Worm (Caenorhabditis elegans) whole organism, young adult: Measurements from ENCODE around the gene D1086.18.

Experiments
- B0019.2 ChIP-seq: fragments of 200-800 bp; sonication (Bioruptor generic); conservative IDR thresholded peaks from 2 replicates; pipeline ENCODE4 v1.3.6; 2022; ENCODE audit warnings: missing genetic modification reagents, missing genetic modification characterization, missing compliant biosample characterization
- B0035.1 ChIP-seq: sonication (generic microtip); optimal IDR thresholded peaks from 2 replicates; lab custom pipeline; 2016; ENCODE audit warnings: missing genetic modification characterization, mild to moderate bottlenecking, missing compliant biosample characterization, missing genotype, missing genetic modification reagents
- C06A6.2 ChIP-seq: fragments of 200-800 bp; sonication (Bioruptor generic); conservative IDR thresholded peaks from 2 replicates; pipeline ENCODE4 v1.3.6; 2022; ENCODE audit warnings: missing genetic modification characterization, missing compliant biosample characterization
- C17E4.6 ChIP-seq: fragments of 200-800 bp; sonication (Bioruptor generic); IDR thresholded peaks from 2 replicates; pipeline ENCODE4 v1.3.6; 2022; ENCODE audit warnings: missing genetic modification reagents, missing genetic modification characterization, missing compliant biosample characterization
- F10E7.11 ChIP-seq: sonication (generic microtip); optimal IDR thresholded peaks from 2 replicates; lab custom pipeline; 2017; ENCODE audit warnings: mild to moderate bottlenecking, missing genetic modification characterization, moderate library complexity, missing compliant biosample characterization
- F33H1.4 ChIP-seq: fragments of 200-800 bp; sonication (Bioruptor generic); IDR thresholded peaks from 2 replicates; pipeline ENCODE4 v1.3.6; 2022; ENCODE audit warnings: missing genetic modification reagents, missing genetic modification characterization, missing compliant biosample characterization
- F37B4.10 ChIP-seq: fragments of 200-800 bp; sonication (Bioruptor generic); IDR thresholded peaks from 2 replicates; pipeline ENCODE4 v1.3.6; 2022; ENCODE audit warnings: missing genetic modification characterization, missing compliant biosample characterization
- F39B2.1 ChIP-seq: fragments of 200-800 bp; sonication (Bioruptor generic); IDR thresholded peaks from 2 replicates; pipeline ENCODE4 v1.3.6; 2022; ENCODE audit warnings: missing genetic modification reagents, missing genetic modification characterization, missing compliant biosample characterization
- F49E8.2 ChIP-seq: sonication (generic microtip); optimal IDR thresholded peaks from 3 replicates; lab custom pipeline; 2017; ENCODE audit warnings: missing genetic modification characterization, mild to moderate bottlenecking, missing compliant biosample characterization, antibody characterized with exemption, moderate library complexity; ENCODE audit not compliant: insufficient read depth
- F57A8.1 ChIP-seq: fragments of 200-800 bp; sonication (Bioruptor generic); optimal IDR thresholded peaks from 2 replicates; lab custom pipeline; 2018; ENCODE audit warnings: mild to moderate bottlenecking, missing genetic modification characterization, moderate library complexity, missing compliant biosample characterization
- K11D2.4 ChIP-seq: fragments of 200-800 bp; sonication (Bioruptor generic); IDR thresholded peaks from 2 replicates; pipeline ENCODE4 v1.3.6; 2022; ENCODE audit warnings: missing genetic modification reagents, missing genetic modification characterization, missing compliant biosample characterization
- K12H6.12 ChIP-seq: fragments of 200-800 bp; sonication (Bioruptor generic); optimal IDR thresholded peaks from 2 replicates; lab custom pipeline; 2018; ENCODE audit warnings: mild to moderate bottlenecking, missing genetic modification characterization, missing compliant biosample characterization
- Y53F4B.3 ChIP-seq: fragments of 200-800 bp; sonication (Bioruptor generic); IDR thresholded peaks from 2 replicates; pipeline ENCODE4 v1.3.6; 2022; ENCODE audit warnings: missing genetic modification reagents, missing genetic modification characterization, missing compliant biosample characterization
- ZK185.1 ChIP-seq: sonication (generic microtip); optimal IDR thresholded peaks from 2 replicates; lab custom pipeline; 2016; ENCODE audit warnings: mild to moderate bottlenecking, missing genetic modification characterization, missing compliant biosample characterization; ENCODE audit not compliant: poor library complexity, severe bottlenecking
- akir-1 ChIP-seq: fragments of 200-800 bp; sonication (Bioruptor generic); optimal IDR thresholded peaks from 2 replicates; lab custom pipeline; 2018; ENCODE audit warnings: mild to moderate bottlenecking, missing genetic modification characterization, moderate library complexity, missing compliant biosample characterization
- ama-1 ChIP-seq, 3 experiments: fragments of 150-350 bp in 1 of 3; sonication (generic microtip) in 2 of 3; optimal IDR thresholded peaks; 2 replicates each; lab custom pipeline; 2014 to 2018; ENCODE audit warnings: missing biosample characterization in 2 of 3, missing genetic modification characterization in 2 of 3, missing genetic modification reagents in 2 of 3
- aptf-2 ChIP-seq: fragments of 200-800 bp; sonication (Bioruptor generic); conservative IDR thresholded peaks from 2 replicates; pipeline ENCODE4 v1.3.6; 2022; ENCODE audit warnings: missing genetic modification reagents, missing genetic modification characterization, missing compliant biosample characterization
- attf-5 ChIP-seq: fragments of 200-800 bp; sonication (Bioruptor generic); optimal IDR thresholded peaks from 2 replicates; lab custom pipeline; 2018; ENCODE audit warnings: mild to moderate bottlenecking, missing genetic modification characterization, missing compliant biosample characterization
- ccch-3 ChIP-seq: fragments of 200-800 bp; sonication (Bioruptor generic); optimal IDR thresholded peaks from 2 replicates; lab custom pipeline; 2018; ENCODE audit warnings: mild to moderate bottlenecking, missing genetic modification characterization, missing compliant biosample characterization
- cebp-2 ChIP-seq: fragments of 200-800 bp; sonication (Bioruptor generic); IDR thresholded peaks from 2 replicates; pipeline ENCODE4 v1.3.6; 2022; ENCODE audit warnings: missing genetic modification characterization, missing compliant biosample characterization
- ceh-91 ChIP-seq: fragments of 200-800 bp; sonication (Bioruptor generic); IDR thresholded peaks from 2 replicates; pipeline ENCODE4 v1.3.6; 2022; ENCODE audit warnings: missing genetic modification reagents, missing genetic modification characterization, missing compliant biosample characterization
- die-1 ChIP-seq: sonication (generic microtip); optimal IDR thresholded peaks from 2 replicates; lab custom pipeline; 2016; ENCODE audit warnings: missing genotype, mild to moderate bottlenecking, missing genetic modification characterization, missing compliant biosample characterization
- dox-1 ChIP-seq: fragments of 200-800 bp; sonication (Bioruptor generic); IDR thresholded peaks from 2 replicates; pipeline ENCODE4 v1.3.6; 2022; ENCODE audit warnings: missing genetic modification reagents, missing genetic modification characterization, missing compliant biosample characterization
- dpff-1 ChIP-seq: sonication (generic microtip); optimal IDR thresholded peaks from 2 replicates; lab custom pipeline; 2017; ENCODE audit warnings: mild to moderate bottlenecking, missing genetic modification characterization, missing compliant biosample characterization
- dpl-1 ChIP-seq: fragments of 150-350 bp; optimal IDR thresholded peaks from 2 replicates; lab custom pipeline; 2014; ENCODE audit warnings: missing biosample characterization, missing genetic modification reagents, missing genetic modification characterization
- efl-1 ChIP-seq: fragments of 150-350 bp; optimal IDR thresholded peaks from 2 replicates; lab custom pipeline; 2014; ENCODE audit warnings: missing biosample characterization, missing genetic modification reagents, missing genetic modification characterization
- egrh-3 ChIP-seq: fragments of 200-800 bp; sonication (Bioruptor generic); IDR thresholded peaks from 2 replicates; pipeline ENCODE4 v1.3.6; 2022; ENCODE audit warnings: missing genetic modification reagents, missing genetic modification characterization, missing compliant biosample characterization
- ets-4 ChIP-seq: fragments of 200-800 bp; sonication (Bioruptor generic); optimal IDR thresholded peaks from 2 replicates; lab custom pipeline; 2018; ENCODE audit warnings: mild to moderate bottlenecking, missing genetic modification characterization, missing compliant biosample characterization
- madf-3 ChIP-seq: fragments of 200-800 bp; sonication (Bioruptor generic); IDR thresholded peaks from 2 replicates; pipeline ENCODE4 v1.3.6; 2022; ENCODE audit warnings: missing genetic modification reagents, missing genetic modification characterization, missing compliant biosample characterization
- madf-6 ChIP-seq: fragments of 200-800 bp; sonication (Bioruptor generic); IDR thresholded peaks from 2 replicates; pipeline ENCODE4 v1.3.6; 2022; ENCODE audit warnings: missing genetic modification reagents, missing genetic modification characterization, missing compliant biosample characterization
- madf-8 ChIP-seq: fragments of 200-800 bp; sonication (Bioruptor generic); conservative IDR thresholded peaks from 2 replicates; pipeline ENCODE4 v1.3.6; 2022; ENCODE audit warnings: missing genetic modification reagents, missing genetic modification characterization, missing compliant biosample characterization
- mcd-1 ChIP-seq: fragments of 200-800 bp; sonication (Bioruptor generic); IDR thresholded peaks from 2 replicates; pipeline ENCODE4 v1.3.6; 2022; ENCODE audit warnings: missing genetic modification reagents, missing genetic modification characterization, missing compliant biosample characterization
- mxl-1 ChIP-seq: sonication (generic microtip); optimal IDR thresholded peaks from 2 replicates; lab custom pipeline; 2016; ENCODE audit warnings: missing genetic modification characterization, missing compliant biosample characterization
- nfya-1 ChIP-seq: sonication (generic microtip); optimal IDR thresholded peaks from 2 replicates; lab custom pipeline; 2017; ENCODE audit warnings: antibody characterized with exemption, missing compliant biosample characterization, missing genetic modification characterization, borderline replicate concordance; ENCODE audit not compliant: insufficient read depth
- nfya-2 ChIP-seq: fragments of 200-800 bp; sonication (Bioruptor generic); IDR thresholded peaks from 2 replicates; pipeline ENCODE4 v1.3.6; 2022; ENCODE audit warnings: missing genetic modification reagents, missing genetic modification characterization, missing compliant biosample characterization
- nfyb-1 ChIP-seq: fragments of 200-800 bp; sonication (Bioruptor generic); IDR thresholded peaks from 2 replicates; pipeline ENCODE4 v1.3.6; 2022; ENCODE audit warnings: missing genetic modification reagents, missing genetic modification characterization, missing compliant biosample characterization
- rec-8 ChIP-seq, 2 experiments: sonication (generic microtip); optimal IDR thresholded peaks; 2 replicates each; lab custom pipeline; 2016; ENCODE audit warnings: mild to moderate bottlenecking in 2 of 2, missing genetic modification characterization in 2 of 2, missing genetic modification reagents in 2 of 2, missing genotype in 2 of 2, missing biosample characterization in 1 of 2, missing compliant biosample characterization in 1 of 2, moderate library complexity in 1 of 2
- repo-1 ChIP-seq: sonication (generic microtip); optimal IDR thresholded peaks from 2 replicates; lab custom pipeline; 2017; ENCODE audit warnings: mild to moderate bottlenecking, missing genetic modification characterization, missing compliant biosample characterization
- sdz-38 ChIP-seq: sonication (generic microtip); optimal IDR thresholded peaks from 2 replicates; lab custom pipeline; 2016; ENCODE audit warnings: missing genotype, missing genetic modification characterization, missing compliant biosample characterization
- snpc-3.4 ChIP-seq: sonication (generic microtip); optimal IDR thresholded peaks from 2 replicates; lab custom pipeline; 2017; ENCODE audit warnings: missing genetic modification characterization, mild to moderate bottlenecking, missing compliant biosample characterization, antibody characterized with exemption, moderate library complexity, missing genotype, missing genetic modification reagents
- snpc-4 ChIP-seq, 5 experiments: fragments of 150-350 bp in 1 of 5; sonication (generic microtip) in 4 of 5; optimal IDR thresholded peaks; 2 replicates each; lab custom pipeline; 2014 to 2018; ENCODE audit warnings: missing genetic modification characterization in 5 of 5, missing biosample characterization in 3 of 5, antibody characterized with exemption in 2 of 5, mild to moderate bottlenecking in 2 of 5, missing compliant biosample characterization in 2 of 5, missing genotype in 2 of 5, moderate library complexity in 2 of 5, missing genetic modification reagents in 1 of 5
- tlf-1 ChIP-seq: fragments of 200-800 bp; sonication (Bioruptor generic); optimal IDR thresholded peaks from 2 replicates; lab custom pipeline; 2018; ENCODE audit warnings: mild to moderate bottlenecking, missing genetic modification characterization, missing compliant biosample characterization
- unc-130 ChIP-seq: sonication (generic microtip); optimal IDR thresholded peaks from 2 replicates; lab custom pipeline; 2016; ENCODE audit warnings: missing genetic modification reagents, missing genetic modification characterization, missing compliant biosample characterization
- ztf-26 ChIP-seq: sonication (generic microtip); optimal IDR thresholded peaks from 2 replicates; lab custom pipeline; 2017; ENCODE audit warnings: missing genetic modification characterization, missing compliant biosample characterization
- ztf-3 ChIP-seq: fragments of 200-800 bp; sonication (Bioruptor generic); optimal IDR thresholded peaks from 2 replicates; lab custom pipeline; 2018; ENCODE audit warnings: mild to moderate bottlenecking, missing genetic modification characterization, missing compliant biosample characterization

Gene D1086.18

ce11 chrV:14090309-14090967, 4.7 kb downstream of the D1086.18 start, which contains the start of the genes D1086.5 and him-5 (continued):
- TF ChIP-seq akir-1 (GFP tag; lab: Kevin White, UChicago) (no peak), attf-5 (GFP tag; lab: Kevin White, UChicago) (no peak), ets-4 (GFP tag; lab: Kevin White, UChicago) (no peak), ama-1 (optimal IDR thresholded peaks at IDR 0.05; lab: Kevin White, UChicago) (no peak), ama-1 (GFP tag; optimal IDR thresholded peaks at IDR 0.05; lab: Kevin White, UChicago) (no peak), B0035.1 (no peak), K12H6.12 (no peak), C17E4.6 (GFP tag; lab: Robert Waterston, UW) (no peak), repo-1 (tag; lab: Kevin White, UChicago) (no peak), ceh-91 (no peak), nfya-2 (GFP tag; lab: Robert Waterston, UW) (no peak), C06A6.2 (no peak), aptf-2 (GFP tag; lab: Robert Waterston, UW) (no peak), cebp-2 (no peak), dpff-1 (tag; lab: Kevin White, UChicago) (no peak), dox-1 (GFP tag; lab: Robert Waterston, UW) (no peak), sdz-38 (tag; lab: Kevin White, UChicago) (no peak), Y53F4B.3 (GFP tag; lab: Robert Waterston, UW) (no peak), snpc-4 (GFP tag; optimal IDR thresholded peaks at IDR 0.05; lab: Kevin White, UChicago) (no peak), snpc-4 (tag; optimal IDR thresholded peaks at IDR 0.05; lab: Kevin White, UChicago) (peak in 1 of 4 experiments; percentile 30), ztf-26 (no peak), egrh-3 (no peak), snpc-3.4 (tag; lab: Kevin White, UChicago) (no peak), F49E8.2 (tag; lab: Kevin White, UChicago) (no peak), madf-6 (GFP tag; lab: Robert Waterston, UW) (peak; percentile 86), madf-8 (GFP tag; lab: Robert Waterston, UW) (peak; percentile 88), nfya-1 (tag; lab: Kevin White, UChicago) (no peak), F10E7.11 (tag; lab: Kevin White, UChicago) (no peak)

ce11 chrV:14092403-14092802, 6.7 kb downstream of the D1086.18 start, which contains the start of gene D1086.3:
TSS of gene D1086.3 (plus strand) at chrV:14092792.
- TF ChIP-seq unc-130 (GFP tag; lab: Kevin White, UChicago) (peak; percentile 59), nfya-1 (tag; lab: Kevin White, UChicago) (no peak), die-1 (no peak), sdz-38 (tag; lab: Kevin White, UChicago) (no peak), ccch-3 (GFP tag; lab: Kevin White, UChicago) (no peak), F57A8.1 (no peak), B0019.2 (GFP tag; lab: Robert Waterston, UW) (no peak), snpc-4 (GFP tag; optimal IDR thresholded peaks at IDR 0.05; lab: Kevin White, UChicago) (peak; percentile 97), snpc-4 (tag; optimal IDR thresholded peaks at IDR 0.05; lab: Kevin White, UChicago) (peak; percentile 95 to 99 (median 97)), mxl-1 (peak; percentile 51), nfyb-1 (peak; percentile 78), tlf-1 (GFP tag; lab: Kevin White, UChicago) (no peak), Y53F4B.3 (GFP tag; lab: Robert Waterston, UW) (peak; percentile 21; the same call in 1 of the 2 replicates), F39B2.1 (GFP tag; lab: Robert Waterston, UW) (no peak), madf-3 (GFP tag; lab: Robert Waterston, UW) (no peak; the same call in 1 of the 2 replicates), ZK185.1 (no peak), ztf-3 (GFP tag; lab: Kevin White, UChicago) (no peak), C17E4.6 (GFP tag; lab: Robert Waterston, UW) (peak; percentile 58; the same call in 1 of the 2 replicates), efl-1 (GFP tag; lab: Kevin White, UChicago) (peak; percentile 21), mcd-1 (GFP tag; lab: Robert Waterston, UW) (peak; percentile 67), K12H6.12 (peak; percentile 15), dpl-1 (no peak), F37B4.10 (GFP tag; lab: Robert Waterston, UW) (no peak), F33H1.4 (GFP tag; lab: Robert Waterston, UW) (peak; percentile 69), K11D2.4 (GFP tag; lab: Robert Waterston, UW) (no peak), rec-8 (tag; optimal IDR thresholded peaks at IDR 0.05; lab: Kevin White, UChicago) (peak; percentile 16 to 38), ets-4 (GFP tag; lab: Kevin White, UChicago) (no peak)
